Fruit fly (Drosophila melanogaster) whole organism, adult: ENCODE measurements around the gene CG9686.

ENCODE experiments used
- CG11617 ChIP-seq: fragments of 200-800 bp; sonication (Bioruptor generic); optimal IDR thresholded peaks from 2 replicates; lab custom pipeline; 2017; ENCODE audit warnings: mild to moderate bottlenecking, missing biosample characterization, missing genetic modification reagents, missing genetic modification characterization
- CG14711 ChIP-seq: fragments of 200-800 bp; sonication (Bioruptor generic); optimal IDR thresholded peaks from 2 replicates; lab custom pipeline; 2018; ENCODE audit warnings: missing biosample characterization, mild to moderate bottlenecking, missing genetic modification characterization, moderate library complexity
- CG1620 ChIP-seq: fragments of 200-800 bp; sonication (Bioruptor generic); optimal IDR thresholded peaks from 2 replicates; lab custom pipeline; 2016; ENCODE audit warnings: missing biosample characterization, missing genetic modification characterization
- CG33017 ChIP-seq: fragments of 200-800 bp; sonication (Bioruptor generic); optimal IDR thresholded peaks from 2 replicates; lab custom pipeline; 2018; ENCODE audit warnings: missing biosample characterization, mild to moderate bottlenecking, missing genetic modification characterization, moderate library complexity
- CG7045 ChIP-seq: fragments of 200-800 bp; sonication (Bioruptor generic); optimal IDR thresholded peaks from 2 replicates; lab custom pipeline; 2017; ENCODE audit warnings: missing biosample characterization, mild to moderate bottlenecking, missing genetic modification characterization
- Clk ChIP-seq: fragments of 200-800 bp; sonication (Bioruptor generic); optimal IDR thresholded peaks from 2 replicates; lab custom pipeline; 2017; ENCODE audit warnings: missing biosample characterization, missing genetic modification characterization
- Mnt ChIP-seq: fragments of 200-800 bp; sonication (Bioruptor generic); optimal IDR thresholded peaks from 2 replicates; lab custom pipeline; 2016; ENCODE audit warnings: missing biosample characterization, mild to moderate bottlenecking, missing genetic modification characterization
- cnc ChIP-seq, 2 experiments: fragments of >200 bp; optimal IDR thresholded peaks; 2 replicates each; lab custom pipeline; 2017
- kay ChIP-seq: fragments of 200-800 bp; sonication (Bioruptor generic); peaks from one replicate; lab custom pipeline; 2016; ENCODE audit warnings: missing biosample characterization, missing genetic modification characterization, borderline replicate concordance
- pad ChIP-seq: fragments of 200-800 bp; sonication (Bioruptor generic); optimal IDR thresholded peaks from 3 replicates; lab custom pipeline; 2017; ENCODE audit warnings: missing biosample characterization, missing genetic modification characterization, mild to moderate bottlenecking, moderate library complexity, missing genetic modification reagents
- tj ChIP-seq: fragments of 200-800 bp; sonication (Bioruptor generic); optimal IDR thresholded peaks from 3 replicates; lab custom pipeline; 2017; ENCODE audit warnings: missing biosample characterization, mild to moderate bottlenecking, missing genetic modification characterization, moderate library complexity

- TF ChIP-seq CG7045 (GFP tag; lab: Kevin White, UChicago) (no peak), Clk (no peak), CG11617 (no peak), CG1620 (no peak), Mnt (GFP tag; lab: Kevin White, UChicago) (no peak), kay (no peak), CG33017 (tag; lab: Kevin White, UChicago) (no peak), tj (GFP tag; lab: Kevin White, UChicago) (no peak), CG14711 (tag; lab: Kevin White, UChicago) (no peak), pad (no peak), cnc (optimal IDR thresholded peaks at IDR 0.05; lab: Kevin White, UChicago) (no peak)
These were observed 49.8 kb upstream of the CG9686 start for dm6 chrX:9829896-9830295.
